Worm (Caenorhabditis elegans) whole organism, L3 larva: ENCODE results near the gene sknr-1.
A peak's percentile ranks its signal among the peaks of the same experiment; 100 is the strongest.

Experiments
- R02D3.7 ChIP-seq: fragments of 150-350 bp; optimal IDR thresholded peaks from 2 replicates; lab custom pipeline; 2014; ENCODE audit warnings: missing biosample characterization, missing genetic modification characterization
- ZK546.5 ChIP-seq: sonication (generic microtip); optimal IDR thresholded peaks from 2 replicates; lab custom pipeline; 2017; ENCODE audit warnings: missing biosample characterization, missing genetic modification characterization
- ama-1 ChIP-seq: fragments of 150-350 bp; optimal IDR thresholded peaks from 2 replicates; lab custom pipeline; 2018
- ceh-16 ChIP-seq: sonication (generic microtip); optimal IDR thresholded peaks from 2 replicates; lab custom pipeline; 2017; ENCODE audit warnings: missing biosample characterization, missing genetic modification characterization
- ceh-28 ChIP-seq: fragments of 150-350 bp; optimal IDR thresholded peaks from 2 replicates; lab custom pipeline; 2014; ENCODE audit warnings: missing biosample characterization, missing genetic modification reagents, missing genetic modification characterization
- ceh-82 ChIP-seq: fragments of 150-350 bp; optimal IDR thresholded peaks from 2 replicates; lab custom pipeline; 2014; ENCODE audit warnings: missing biosample characterization, missing genetic modification characterization
- ceh-9 ChIP-seq: sonication (generic microtip); optimal IDR thresholded peaks from 2 replicates; lab custom pipeline; 2018; ENCODE audit warnings: missing biosample characterization, missing genetic modification characterization
- daf-12 ChIP-seq: fragments of 150-350 bp; optimal IDR thresholded peaks from 2 replicates; lab custom pipeline; 2014; ENCODE audit warnings: missing biosample characterization, missing genetic modification reagents, missing genetic modification characterization
- egl-27 ChIP-seq: sonication (generic microtip); optimal IDR thresholded peaks from 4 replicates; lab custom pipeline; 2017; ENCODE audit warnings: missing biosample characterization, missing genetic modification reagents, missing genetic modification characterization
- egl-5 ChIP-seq: fragments of 150-350 bp; optimal IDR thresholded peaks from 2 replicates; lab custom pipeline; 2017; ENCODE audit warnings: missing biosample characterization, missing genetic modification reagents, missing genetic modification characterization, inconsistent platforms
- elt-1 ChIP-seq: fragments of 150-350 bp; optimal IDR thresholded peaks from 2 replicates; lab custom pipeline; 2014; ENCODE audit warnings: missing biosample characterization, missing genetic modification characterization
- elt-2 ChIP-seq: sonication (generic microtip); optimal IDR thresholded peaks from 2 replicates; lab custom pipeline; 2016; ENCODE audit warnings: missing genetic modification reagents, mild to moderate bottlenecking, missing genetic modification characterization, missing compliant biosample characterization
- elt-3 ChIP-seq, 3 experiments: fragments of 150-350 bp in 1 of 3; sonication (generic microtip) in 2 of 3; optimal IDR thresholded peaks; 2 replicates in 2 of 3; 4 replicates in 1 of 3; lab custom pipeline; 2014 to 2017; ENCODE audit warnings: missing biosample characterization in 3 of 3, missing genetic modification characterization in 3 of 3
- eor-1 ChIP-seq, 2 experiments: fragments of 150-350 bp; optimal IDR thresholded peaks; 2 replicates each; lab custom pipeline; 2014 to 2018; ENCODE audit warnings: missing biosample characterization in 2 of 2, missing genetic modification characterization in 2 of 2
- fkh-10 ChIP-seq: sonication (generic microtip); optimal IDR thresholded peaks from 2 replicates; lab custom pipeline; 2017; ENCODE audit warnings: missing biosample characterization, missing genetic modification reagents, missing genetic modification characterization
- fkh-2 ChIP-seq: fragments of 150-350 bp; optimal IDR thresholded peaks from 2 replicates; lab custom pipeline; 2014; ENCODE audit warnings: missing biosample characterization, missing genetic modification reagents, missing genetic modification characterization
- fos-1 ChIP-seq: fragments of 150-350 bp; optimal IDR thresholded peaks from 2 replicates; lab custom pipeline; 2014; ENCODE audit warnings: missing biosample characterization, missing genetic modification characterization
- hmg-11 ChIP-seq: sonication (generic microtip); optimal IDR thresholded peaks from 2 replicates; lab custom pipeline; 2016; ENCODE audit warnings: missing genetic modification characterization, missing compliant biosample characterization
- jun-1 ChIP-seq: fragments of 150-350 bp; optimal IDR thresholded peaks from 2 replicates; lab custom pipeline; 2014; ENCODE audit warnings: missing biosample characterization, missing genetic modification reagents, missing genetic modification characterization
- lin-15B ChIP-seq: fragments of 150-350 bp; optimal IDR thresholded peaks from 2 replicates; lab custom pipeline; 2014; ENCODE audit warnings: missing biosample characterization, missing genetic modification characterization
- lin-39 ChIP-seq: fragments of 150-350 bp; optimal IDR thresholded peaks from 2 replicates; lab custom pipeline; 2018; ENCODE audit warnings: missing biosample characterization, missing genetic modification reagents, missing genetic modification characterization
- lsy-12 ChIP-seq: sonication (generic microtip); optimal IDR thresholded peaks from 2 replicates; lab custom pipeline; 2016; ENCODE audit warnings: mild to moderate bottlenecking, missing genetic modification characterization, missing compliant biosample characterization
- mdl-1 ChIP-seq: fragments of 150-350 bp; optimal IDR thresholded peaks from 2 replicates; lab custom pipeline; 2014; ENCODE audit warnings: missing biosample characterization, missing genetic modification characterization
- mml-1 ChIP-seq: fragments of 150-350 bp; sonication (generic microtip); optimal IDR thresholded peaks from 3 replicates; lab custom pipeline; 2014; ENCODE audit warnings: missing biosample characterization, missing genetic modification characterization
- nfya-1 ChIP-seq: sonication (generic microtip); optimal IDR thresholded peaks from 2 replicates; lab custom pipeline; 2017; ENCODE audit warnings: missing genetic modification characterization, mild to moderate bottlenecking, missing compliant biosample characterization, antibody characterized with exemption, moderate library complexity; ENCODE audit not compliant: insufficient read depth
- nhr-11 ChIP-seq: fragments of 150-350 bp; optimal IDR thresholded peaks from 2 replicates; lab custom pipeline; 2014; ENCODE audit warnings: missing biosample characterization, missing genetic modification characterization
- nhr-23 ChIP-seq: fragments of 150-350 bp; optimal IDR thresholded peaks from 2 replicates; lab custom pipeline; 2014; ENCODE audit warnings: missing biosample characterization, missing genetic modification reagents, missing genetic modification characterization
- nhr-237 ChIP-seq: fragments of 150-350 bp; optimal IDR thresholded peaks from 2 replicates; lab custom pipeline; 2014; ENCODE audit warnings: missing biosample characterization, missing genetic modification characterization
- nhr-25 ChIP-seq: sonication (generic microtip); optimal IDR thresholded peaks from 2 replicates; lab custom pipeline; 2017; ENCODE audit warnings: missing biosample characterization, missing genetic modification characterization
- nhr-28 ChIP-seq: fragments of 150-350 bp; optimal IDR thresholded peaks from 2 replicates; lab custom pipeline; 2014; ENCODE audit warnings: missing biosample characterization, missing genetic modification characterization
- nhr-43 ChIP-seq: sonication (generic microtip); optimal IDR thresholded peaks from 2 replicates; lab custom pipeline; 2016; ENCODE audit warnings: mild to moderate bottlenecking, missing genetic modification characterization, missing compliant biosample characterization; ENCODE audit not compliant: poor library complexity, severe bottlenecking
- nhr-67 ChIP-seq: fragments of 150-350 bp; optimal IDR thresholded peaks from 2 replicates; lab custom pipeline; 2014; ENCODE audit warnings: missing biosample characterization, missing genetic modification characterization
- nhr-76 ChIP-seq: fragments of 150-350 bp; sonication (generic microtip); optimal IDR thresholded peaks from 5 replicates; lab custom pipeline; 2014; ENCODE audit warnings: missing biosample characterization, missing genetic modification characterization
- nhr-77 ChIP-seq: fragments of 150-350 bp; optimal IDR thresholded peaks from 2 replicates; lab custom pipeline; 2014; ENCODE audit warnings: missing biosample characterization, missing genetic modification characterization
- pha-4 ChIP-seq: fragments of 150-350 bp; optimal IDR thresholded peaks from 2 replicates; lab custom pipeline; 2014; ENCODE audit warnings: missing biosample characterization, missing genetic modification reagents, missing genetic modification characterization
- pqm-1 ChIP-seq: fragments of 150-350 bp; optimal IDR thresholded peaks from 2 replicates; lab custom pipeline; 2017; ENCODE audit warnings: missing biosample characterization, missing genetic modification characterization, inconsistent platforms
- sea-2 ChIP-seq: fragments of 150-350 bp; sonication (generic microtip); optimal IDR thresholded peaks from 4 replicates; lab custom pipeline; 2014; ENCODE audit warnings: missing biosample characterization, missing genetic modification reagents, missing genetic modification characterization
- skn-1 ChIP-seq: fragments of 150-350 bp; optimal IDR thresholded peaks from 2 replicates; lab custom pipeline; 2014; ENCODE audit warnings: missing biosample characterization, missing genetic modification characterization
- snpc-4 ChIP-seq: fragments of 150-350 bp; optimal IDR thresholded peaks from 2 replicates; lab custom pipeline; 2014; ENCODE audit warnings: missing biosample characterization, missing genetic modification characterization
- tbx-2 ChIP-seq: sonication (generic microtip); optimal IDR thresholded peaks from 2 replicates; lab custom pipeline; 2016; ENCODE audit warnings: mild to moderate bottlenecking, missing genetic modification characterization, missing compliant biosample characterization
- unc-39 ChIP-seq: sonication (generic microtip); optimal IDR thresholded peaks from 4 replicates; lab custom pipeline; 2017; ENCODE audit warnings: missing biosample characterization, missing genetic modification characterization
- ztf-4 ChIP-seq: fragments of 150-350 bp; optimal IDR thresholded peaks from 2 replicates; lab custom pipeline; 2014; ENCODE audit warnings: missing biosample characterization, missing genetic modification characterization

sknr-1 gene

DNA sequence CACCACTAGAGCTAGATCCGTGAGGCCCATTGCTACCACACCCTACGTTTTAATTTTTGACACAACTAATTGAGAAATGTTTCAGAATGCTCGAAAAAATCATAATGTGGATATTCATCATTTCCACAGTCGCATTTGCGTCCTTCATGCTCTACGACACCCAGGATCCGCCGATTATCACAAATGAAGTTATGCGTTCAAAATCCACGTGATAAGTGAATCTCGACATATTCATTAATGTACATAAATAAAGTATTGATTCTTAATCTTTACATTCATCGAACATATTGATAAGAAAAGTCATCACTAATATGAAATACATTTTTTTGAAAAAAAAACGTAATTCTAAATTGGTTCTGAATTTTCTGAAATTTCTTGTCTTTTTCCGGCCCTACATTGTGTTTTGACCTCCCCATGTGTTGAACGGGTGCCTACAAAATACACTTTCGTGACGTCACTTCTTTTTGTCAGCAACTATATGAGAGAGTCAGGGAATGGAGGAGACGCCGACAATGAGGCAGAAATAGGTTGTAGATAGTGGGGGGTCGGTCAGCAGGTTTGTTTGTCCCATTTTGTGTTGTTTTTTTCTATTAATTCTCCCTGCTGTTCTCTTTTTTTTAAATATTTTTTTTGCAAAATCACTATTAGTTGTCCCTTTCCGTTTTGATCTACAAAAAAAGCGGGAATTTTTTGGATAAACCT is 10.1 kb downstream of the sknr-1 start, which contains the start of gene F53E10.1:
TSS of gene F53E10.1 (plus strand) at position 325 of the 702 bp plus-strand sequence.
- TF ChIP-seq ZK546.5 (tag; lab: Kevin White, UChicago) (no peak), ceh-9 (tag; lab: Kevin White, UChicago) (no peak), snpc-4 (tag; lab: Kevin White, UChicago) (no peak), nhr-25 (peak; percentile 61), lsy-12 (no peak), tbx-2 (tag; lab: Kevin White, UChicago) (no peak), elt-3 (tag; optimal IDR thresholded peaks at IDR 0.05; lab: Kevin White, UChicago) (no peak), hmg-11 (tag; lab: Kevin White, UChicago) (no peak), elt-1 (tag; lab: Kevin White, UChicago) (no peak), mdl-1 (no peak), ceh-82 (tag; lab: Kevin White, UChicago) (no peak), egl-27 (no peak), fos-1 (tag; lab: Kevin White, UChicago) (no peak), ama-1 (lab: Kevin White, UChicago) (no peak), skn-1 (no peak), pqm-1 (tag; lab: Kevin White, UChicago) (peak; percentile 11), nhr-43 (tag; lab: Kevin White, UChicago) (no peak), nhr-11 (tag; lab: Kevin White, UChicago) (no peak), egl-5 (peak; percentile 4), ceh-16 (tag; lab: Kevin White, UChicago) (no peak), lin-39 (tag; lab: Kevin White, UChicago) (no peak), jun-1 (peak; percentile 7), fkh-10 (GFP tag; lab: Kevin White, UChicago) (no peak), sea-2 (GFP tag; lab: Kevin White, UChicago) (no peak), nhr-67 (tag; lab: Kevin White, UChicago) (no peak), unc-39 (tag; lab: Kevin White, UChicago) (no peak), ztf-4 (tag; lab: Kevin White, UChicago) (no peak), nhr-77 (tag; lab: Kevin White, UChicago) (no peak), mml-1 (no peak), elt-2 (tag; lab: Kevin White, UChicago) (peak; percentile 64), daf-12 (tag; lab: Kevin White, UChicago) (no peak), nhr-76 (no peak), nhr-23 (peak; percentile 81), nhr-28 (no peak), nhr-237 (tag; lab: Kevin White, UChicago) (no peak), fkh-2 (tag; lab: Kevin White, UChicago) (no peak), nfya-1 (peak; percentile 38), ceh-28 (tag; lab: Kevin White, UChicago) (peak; percentile 47), eor-1 (tag; optimal IDR thresholded peaks at IDR 0.05; lab: Kevin White, UChicago) (no peak), R02D3.7 (tag; lab: Kevin White, UChicago) (no peak), pha-4 (tag; lab: Kevin White, UChicago) (peak; percentile 66)

DNA sequence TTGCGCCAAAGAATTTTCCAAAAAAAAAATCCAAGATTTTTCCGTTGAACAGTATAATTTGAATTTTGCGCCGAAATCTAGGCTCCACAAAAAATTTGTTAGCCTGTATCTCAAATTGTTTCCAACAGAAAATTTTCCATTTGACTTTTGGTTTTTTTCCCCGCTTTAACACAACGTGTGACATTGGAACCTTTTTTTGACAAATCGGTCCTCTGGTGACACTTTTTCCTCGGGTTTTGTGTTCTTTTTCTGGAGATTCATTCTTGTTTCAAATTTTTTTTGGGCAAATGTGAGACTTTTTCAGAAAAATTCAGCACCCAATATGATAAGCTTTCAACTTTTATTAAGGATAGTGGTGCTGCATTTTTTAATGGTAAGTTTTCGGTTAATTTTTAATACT is 16.9 kb downstream of the sknr-1 start, which contains the start of gene acr-17:
TSS of gene acr-17 (plus strand) at position 301 of the 400 bp plus-strand sequence.
- TF ChIP-seq nhr-28 (no peak), nhr-77 (tag; lab: Kevin White, UChicago) (no peak), nhr-23 (no peak)
- TF ChIP-seq, all 47 proteins: peak for 0

DNA sequence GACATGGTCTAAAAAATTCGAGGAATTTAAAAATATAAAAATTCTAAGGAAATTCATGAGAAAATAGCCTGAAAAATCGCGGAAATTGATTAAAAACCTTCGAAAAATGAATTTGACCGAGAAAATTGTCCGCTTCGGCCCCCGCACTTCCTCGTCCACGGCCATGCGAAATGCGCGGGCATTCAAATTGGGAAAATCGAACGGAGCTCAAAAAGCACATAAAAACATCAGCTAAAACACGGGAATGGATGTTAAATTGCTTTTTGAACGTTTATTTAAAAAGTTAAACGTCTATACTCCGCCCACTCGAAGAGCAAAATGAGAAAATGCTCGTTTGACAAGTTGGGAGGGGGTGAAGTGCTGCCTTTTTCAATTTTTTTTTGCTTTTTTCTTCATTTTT is 22.2 kb downstream of the sknr-1 start, which contains the start of gene F53E10.6:
TSS of gene F53E10.6 (minus strand) at position 8 of the 400 bp plus-strand sequence.
- TF ChIP-seq lin-39 (tag; lab: Kevin White, UChicago) (no peak), lin-15B (tag; lab: Kevin White, UChicago) (peak; percentile 47), nhr-23 (peak; percentile 3), nfya-1 (peak; percentile 42), R02D3.7 (tag; lab: Kevin White, UChicago) (no peak), fkh-2 (tag; lab: Kevin White, UChicago) (no peak)
